Worm (Caenorhabditis elegans): ENCODE data around the gene F40F8.12.

F40F8.12 gene

DNA sequence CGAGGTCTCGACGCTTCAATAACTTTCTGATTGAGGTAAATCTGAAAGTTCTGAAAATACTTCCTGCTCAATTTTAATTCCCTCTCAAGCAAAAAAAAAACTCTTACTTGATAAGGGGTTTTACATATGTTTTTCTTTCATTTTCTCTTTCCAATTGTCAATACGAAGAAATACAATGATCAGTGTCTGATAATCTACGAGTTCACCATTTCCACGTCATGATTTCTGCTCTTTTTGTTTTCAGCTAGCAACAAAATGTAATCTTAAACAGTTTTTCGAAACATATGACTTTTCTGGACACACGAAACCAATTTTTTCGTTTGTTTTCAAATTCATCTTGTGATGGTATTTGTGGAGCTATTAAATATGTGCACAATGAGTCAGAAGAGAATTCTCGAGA lies 26.5 kb downstream of the F40F8.12 start:
- TF ChIP-seq rcor-1 (GFP tag; IDR thresholded peaks at IDR 0.05) (no peak), dpl-1 (GFP tag; optimal IDR thresholded peaks at IDR 0.05) (no peak), sptf-2 (GFP tag; optimal IDR thresholded peaks at IDR 0.05) (no peak), tbx-9 (tag; optimal IDR thresholded peaks at IDR 0.05; ENCODE audit: borderline replicate concordance) (no peak), ceh-100 (GFP tag; IDR thresholded peaks at IDR 0.05) (no peak), F22D6.2 (tag; optimal IDR thresholded peaks at IDR 0.05) (no peak), pha-4 (tag; optimal IDR thresholded peaks at IDR 0.05) (no peak), ceh-27 (GFP tag; optimal IDR thresholded peaks at IDR 0.05) (no peak), egrh-3 (GFP tag; IDR thresholded peaks at IDR 0.05) (no peak), gei-17 (GFP tag; optimal IDR thresholded peaks at IDR 0.05) (no peak), B0035.1 (tag; optimal IDR thresholded peaks at IDR 0.05) (no peak), ceh-91 (GFP tag; IDR thresholded peaks at IDR 0.05) (no peak), B0336.3 (GFP tag; IDR thresholded peaks at IDR 0.05) (no peak), F49E8.2 (tag; optimal IDR thresholded peaks at IDR 0.05; ENCODE audit: insufficient read depth) (no peak), Y53G8AR.9 (GFP tag; conservative IDR thresholded peaks at IDR 0.05) (no peak), C06A6.2 (GFP tag; conservative IDR thresholded peaks at IDR 0.05) (no peak), aptf-3 (GFP tag; IDR thresholded peaks at IDR 0.05) (no peak)

- TF ChIP-seq D2030.7 (GFP tag; IDR thresholded peaks at IDR 0.05) = peak; percentile 59; the same call in 1 of the 2 replicates
- TF ChIP-seq nhr-120 (GFP tag; IDR thresholded peaks at IDR 0.05) = no peak
- peak; percentile 19 for TF ChIP-seq snpc-1.1 (tag; optimal IDR thresholded peaks at IDR 0.05; ENCODE audit: insufficient read depth)
- TF ChIP-seq ceh-40 (GFP tag; IDR thresholded peaks at IDR 0.05) = no peak
- no peak for TF ChIP-seq bed-2 (GFP tag; IDR thresholded peaks at IDR 0.05)
- peak; percentile 19 for TF ChIP-seq ceh-27 (GFP tag; optimal IDR thresholded peaks at IDR 0.05)
- 0 out of 2 replicates have a peak, but pooled peaks have one; percentile 52 for TF ChIP-seq ztf-6 (GFP tag; IDR thresholded peaks at IDR 0.05)
- TF ChIP-seq hmg-20 (GFP tag; IDR thresholded peaks at IDR 0.05) = no peak
- no peak for TF ChIP-seq zim-3 (tag; optimal IDR thresholded peaks at IDR 0.05)
- TF ChIP-seq nhr-80 (tag; optimal IDR thresholded peaks at IDR 0.05) = peak; percentile 39
- TF ChIP-seq tlf-1 (GFP tag; optimal IDR thresholded peaks at IDR 0.05) = no peak
- peak; percentile 58 for TF ChIP-seq madf-6 (GFP tag; IDR thresholded peaks at IDR 0.05)
- TF ChIP-seq F49E8.2 (tag; optimal IDR thresholded peaks at IDR 0.05; ENCODE audit: insufficient read depth) = peak; percentile 32
- no peak for TF ChIP-seq Y53G8AR.9 (GFP tag; conservative IDR thresholded peaks at IDR 0.05)
- TF ChIP-seq B0019.2 (GFP tag; conservative IDR thresholded peaks at IDR 0.05) = no peak
- TF ChIP-seq nfyb-1 (GFP tag; IDR thresholded peaks at IDR 0.05) = peak; percentile 68
- TF ChIP-seq dpff-1 (tag; optimal IDR thresholded peaks at IDR 0.05) = no peak
- TF ChIP-seq cebp-1 (GFP tag; IDR thresholded peaks at IDR 0.05) = no peak
- TF ChIP-seq cebp-1 (tag; optimal IDR thresholded peaks at IDR 0.05) = peak; percentile 64
- TF ChIP-seq aptf-2 (GFP tag; conservative IDR thresholded peaks at IDR 0.05) = no peak
- TF ChIP-seq ztf-28 (GFP tag; IDR thresholded peaks at IDR 0.05) = 0 out of 2 replicates have a peak, but pooled peaks have one; percentile 51
- TF ChIP-seq xnd-1 (tag; optimal IDR thresholded peaks at IDR 0.05) = no peak
- no peak for TF ChIP-seq F52B5.7 (tag; optimal IDR thresholded peaks at IDR 0.05)
- no peak for TF ChIP-seq hsf-1 (GFP tag; IDR thresholded peaks at IDR 0.05)
- TF ChIP-seq nhr-90 (tag; optimal IDR thresholded peaks at IDR 0.05) = peak; percentile 80
- TF ChIP-seq T07F8.4 (tag; optimal IDR thresholded peaks at IDR 0.05) = peak; percentile 10
- TF ChIP-seq chd-7 (tag; optimal IDR thresholded peaks at IDR 0.05) = peak; percentile 44
- peak; percentile 36 for TF ChIP-seq snpc-4 (GFP tag; optimal IDR thresholded peaks at IDR 0.05)
- peak; percentile 10 to 83 (median 71) for TF ChIP-seq snpc-4 (tag; optimal IDR thresholded peaks at IDR 0.05)
- TF ChIP-seq gei-17 (GFP tag; optimal IDR thresholded peaks at IDR 0.05) = no peak
- TF ChIP-seq rcor-1 (GFP tag; IDR thresholded peaks at IDR 0.05) = peak; percentile 56; the same call in 1 of the 2 replicates
- TF ChIP-seq rpc-1 (optimal IDR thresholded peaks at IDR 0.05) = peak; percentile 74
- peak; percentile 88 for TF ChIP-seq rpc-1 (tag; optimal IDR thresholded peaks at IDR 0.05)
- 0 out of 2 replicates have a peak, but pooled peaks have one; percentile 22 for TF ChIP-seq attf-3 (GFP tag; conservative IDR thresholded peaks at IDR 0.05)
- peak; percentile 82 for TF ChIP-seq mxl-1 (tag; optimal IDR thresholded peaks at IDR 0.05)
- TF ChIP-seq lag-1 (GFP tag; IDR thresholded peaks at IDR 0.05) = no peak
- peak; percentile 40 for TF ChIP-seq ceh-100 (GFP tag; IDR thresholded peaks at IDR 0.05)
Observed at ce11 chrII:11157660-11158059, 28.0 kb downstream of the F40F8.12 start.
